Fruit fly (Drosophila melanogaster) whole organism, embryonic: ENCODE results near the gene CG34248.

Source experiments
- ATbp ChIP-seq: fragments of 200-800 bp; sonication (Bioruptor generic); optimal IDR thresholded peaks from 2 replicates; lab custom pipeline; 2017; ENCODE audit warnings: missing biosample characterization, mild to moderate bottlenecking, missing genetic modification characterization, missing genetic modification reagents
- Atf-2 ChIP-seq: fragments of 200-800 bp; sonication (Bioruptor generic); optimal IDR thresholded peaks from 2 replicates; lab custom pipeline; 2016; ENCODE audit warnings: missing biosample characterization, missing genetic modification characterization
- Atf6 ChIP-seq: fragments of 200-800 bp; sonication (Bioruptor generic); IDR thresholded peaks from 2 replicates; pipeline ENCODE4 v1.3.6; 2022; ENCODE audit warnings: missing biosample characterization, missing genetic modification characterization
- CG10366 ChIP-seq: fragments of 200-800 bp; sonication (Bioruptor generic); IDR thresholded peaks from 2 replicates; pipeline ENCODE4 v1.3.6; 2022; ENCODE audit warnings: missing biosample characterization, missing genetic modification characterization
- CG11085 ChIP-seq: fragments of 200-800 bp; sonication (Bioruptor generic); IDR thresholded peaks from 2 replicates; pipeline ENCODE4 v1.3.6; 2022; ENCODE audit warnings: missing biosample characterization, missing genetic modification characterization
- CG11504 ChIP-seq: fragments of 200-800 bp; sonication (Bioruptor generic); optimal IDR thresholded peaks from 3 replicates; lab custom pipeline; 2019; ENCODE audit warnings: missing biosample characterization, mild to moderate bottlenecking, missing genetic modification characterization, moderate library complexity
- CG11695 ChIP-seq: fragments of 200-800 bp; sonication (Bioruptor generic); IDR thresholded peaks from 3 replicates; pipeline ENCODE4 v1.3.6; 2022; ENCODE audit warnings: missing biosample characterization, missing genetic modification characterization
- CG14441 ChIP-seq: fragments of 200-800 bp; sonication (Bioruptor generic); IDR thresholded peaks from 2 replicates; pipeline ENCODE4 v1.3.6; 2022; ENCODE audit warnings: missing biosample characterization, missing genetic modification characterization
- CG18619 ChIP-seq: fragments of 200-800 bp; sonication (Bioruptor generic); optimal IDR thresholded peaks from 3 replicates; lab custom pipeline; 2017; ENCODE audit warnings: missing biosample characterization, mild to moderate bottlenecking, missing genetic modification characterization
- CG2199 ChIP-seq: fragments of 200-800 bp; sonication (Bioruptor generic); IDR thresholded peaks from 3 replicates; pipeline ENCODE4 v1.3.6; 2022; ENCODE audit warnings: missing biosample characterization, missing genetic modification characterization
- CG2889 ChIP-seq: fragments of 200-800 bp; sonication (Bioruptor generic); IDR thresholded peaks from 3 replicates; pipeline ENCODE4 v1.3.6; 2022; ENCODE audit warnings: missing biosample characterization, missing genetic modification characterization
- CG30403 ChIP-seq: fragments of 200-800 bp; sonication (Bioruptor generic); optimal IDR thresholded peaks from 3 replicates; lab custom pipeline; 2016; ENCODE audit warnings: missing biosample characterization, missing genetic modification characterization
- CG31441 ChIP-seq: fragments of 200-800 bp; sonication (Bioruptor generic); IDR thresholded peaks from 2 replicates; pipeline ENCODE4 v1.3.6; 2022; ENCODE audit warnings: missing biosample characterization, missing genetic modification characterization
- CG32767 ChIP-seq: fragments of 200-800 bp; sonication (Bioruptor generic); IDR thresholded peaks from 2 replicates; pipeline ENCODE4 v1.3.6; 2022; ENCODE audit warnings: missing biosample characterization, missing genetic modification characterization
- CG33213 ChIP-seq: fragments of 200-800 bp; sonication (Bioruptor generic); optimal IDR thresholded peaks from 3 replicates; lab custom pipeline; 2016; ENCODE audit warnings: missing biosample characterization, missing genetic modification characterization
- CG3847 ChIP-seq: fragments of 200-800 bp; sonication (Bioruptor generic); IDR thresholded peaks from 2 replicates; pipeline ENCODE4 v1.3.6; 2022; ENCODE audit warnings: missing biosample characterization, missing genetic modification characterization
- CG3995 ChIP-seq: fragments of 200-800 bp; sonication (Bioruptor generic); optimal IDR thresholded peaks from 3 replicates; lab custom pipeline; 2016; ENCODE audit warnings: missing biosample characterization, missing genetic modification characterization
- CG4707 ChIP-seq: fragments of 200-800 bp; sonication (Bioruptor generic); optimal IDR thresholded peaks from 2 replicates; lab custom pipeline; 2018; ENCODE audit warnings: missing biosample characterization, mild to moderate bottlenecking, missing genetic modification characterization, moderate library complexity
- CG7357 ChIP-seq: fragments of 200-800 bp; sonication (Bioruptor generic); IDR thresholded peaks from 3 replicates; pipeline ENCODE4 v1.3.6; 2022; ENCODE audit warnings: missing biosample characterization, missing genetic modification characterization
- CG7839 ChIP-seq: fragments of 200-800 bp; sonication (Bioruptor generic); optimal IDR thresholded peaks from 3 replicates; lab custom pipeline; 2018; ENCODE audit warnings: missing biosample characterization, mild to moderate bottlenecking, missing genetic modification characterization, moderate library complexity
- CG7928 ChIP-seq: fragments of 200-800 bp; sonication (Bioruptor generic); optimal IDR thresholded peaks from 2 replicates; lab custom pipeline; 2017; ENCODE audit warnings: missing biosample characterization, mild to moderate bottlenecking, missing genetic modification characterization
- CG9437 ChIP-seq: fragments of 200-800 bp; sonication (Bioruptor generic); optimal IDR thresholded peaks from 2 replicates; lab custom pipeline; 2018; ENCODE audit warnings: missing biosample characterization, mild to moderate bottlenecking, missing genetic modification characterization
- CG9797 ChIP-seq: fragments of 200-800 bp; sonication (Bioruptor generic); optimal IDR thresholded peaks from 3 replicates; lab custom pipeline; 2018; ENCODE audit warnings: missing biosample characterization, mild to moderate bottlenecking, missing genetic modification characterization
- CHES-1-like ChIP-seq: fragments of 200-800 bp; sonication (Bioruptor generic); optimal IDR thresholded peaks from 2 replicates; lab custom pipeline; 2016; ENCODE audit warnings: missing biosample characterization, missing genetic modification characterization
- D ChIP-seq, 2 experiments: fragments of 200-800 bp in 1 of 2; fragments of >200 bp in 1 of 2; sonication (Bioruptor generic) in 1 of 2; optimal IDR thresholded peaks; 2 replicates in 1 of 2; 3 replicates in 1 of 2; lab custom pipeline; 2017; ENCODE audit warnings: mild to moderate bottlenecking in 1 of 2, missing biosample characterization in 1 of 2, missing genetic modification characterization in 1 of 2, missing genetic modification reagents in 1 of 2
- D19B ChIP-seq: fragments of 200-800 bp; sonication (Bioruptor generic); optimal IDR thresholded peaks from 2 replicates; lab custom pipeline; 2017; ENCODE audit warnings: missing biosample characterization, mild to moderate bottlenecking, missing genetic modification characterization
- Drgx ChIP-seq: fragments of 200-800 bp; sonication (Bioruptor generic); IDR thresholded peaks from 2 replicates; pipeline ENCODE4 v1.3.6; 2022; ENCODE audit warnings: missing biosample characterization, missing genetic modification characterization
- Ets65A ChIP-seq: fragments of 200-800 bp; sonication (Bioruptor generic); peaks from one replicate; lab custom pipeline; 2016; ENCODE audit warnings: missing biosample characterization, missing genetic modification characterization
- HmgD ChIP-seq: fragments of 200-800 bp; sonication (Bioruptor generic); optimal IDR thresholded peaks from 3 replicates; lab custom pipeline; 2016; ENCODE audit warnings: missing biosample characterization, missing genetic modification characterization
- Nf-YC ChIP-seq: fragments of 200-800 bp; optimal IDR thresholded peaks from 3 replicates; lab custom pipeline; 2019; ENCODE audit warnings: missing biosample characterization, mild to moderate bottlenecking, missing genetic modification characterization, moderate library complexity
- Ptx1 ChIP-seq: fragments of 200-800 bp; sonication (Bioruptor generic); IDR thresholded peaks from 2 replicates; pipeline ENCODE4 v1.3.6; 2022; ENCODE audit warnings: missing biosample characterization, missing genetic modification characterization
- Rfx ChIP-seq: fragments of 200-800 bp; sonication (Bioruptor generic); IDR thresholded peaks from 2 replicates; pipeline ENCODE4 v1.3.6; 2022; ENCODE audit warnings: missing biosample characterization, missing genetic modification characterization
- Sox100B ChIP-seq: fragments of 200-800 bp; sonication (Bioruptor generic); optimal IDR thresholded peaks from 3 replicates; lab custom pipeline; 2018; ENCODE audit warnings: missing biosample characterization, mild to moderate bottlenecking, missing genetic modification characterization
- Spps ChIP-seq: fragments of 200-800 bp; sonication (Bioruptor generic); optimal IDR thresholded peaks from 2 replicates; lab custom pipeline; 2018; ENCODE audit warnings: missing biosample characterization, mild to moderate bottlenecking, missing genetic modification characterization
- Stat92E ChIP-seq, 3 experiments: fragments of >200 bp in 2 of 3; fragments of 200-800 bp in 1 of 3; sonication (Bioruptor generic) in 1 of 3; optimal IDR thresholded peaks; 2 replicates each; lab custom pipeline; 2017 to 2019; ENCODE audit warnings: missing biosample characterization in 3 of 3, missing genetic modification characterization in 3 of 3, mild to moderate bottlenecking in 1 of 3, moderate library complexity in 1 of 3
- cad ChIP-seq: fragments of >200 bp; optimal IDR thresholded peaks from 2 replicates; lab custom pipeline; 2017; ENCODE audit warnings: missing biosample characterization, missing genetic modification characterization
- dati ChIP-seq: fragments of 200-800 bp; sonication (Bioruptor generic); IDR thresholded peaks from 2 replicates; pipeline ENCODE4 v1.3.6; 2022; ENCODE audit warnings: missing biosample characterization, missing genetic modification characterization
- en ChIP-seq: fragments of 200-800 bp; sonication (Bioruptor generic); optimal IDR thresholded peaks from 2 replicates; lab custom pipeline; 2016; ENCODE audit warnings: missing biosample characterization, missing genetic modification characterization
- esg ChIP-seq: fragments of 200-800 bp; sonication (Bioruptor generic); conservative IDR thresholded peaks from 2 replicates; pipeline ENCODE4 v1.3.6; 2022; ENCODE audit warnings: missing biosample characterization, missing genetic modification characterization
- hkb ChIP-seq, 2 experiments: fragments of 200-800 bp in 1 of 2; fragments of >200 bp in 1 of 2; sonication (Bioruptor generic) in 1 of 2; IDR thresholded peaks in 1 of 2; optimal IDR thresholded peaks in 1 of 2; 2 replicates each; pipeline versions ENCODE4 v1.3.6 to Lab custom; 2017 to 2022; ENCODE audit warnings: missing biosample characterization in 1 of 2, missing genetic modification characterization in 1 of 2
- kay ChIP-seq: fragments of 200-800 bp; sonication (Bioruptor generic); optimal IDR thresholded peaks from 2 replicates; lab custom pipeline; 2016; ENCODE audit warnings: missing biosample characterization, missing genetic modification characterization
- kni ChIP-seq: fragments of 200-800 bp; sonication (Bioruptor generic); optimal IDR thresholded peaks from 3 replicates; lab custom pipeline; 2017; ENCODE audit warnings: mild to moderate bottlenecking, missing biosample characterization, missing genetic modification reagents, missing genetic modification characterization
- mld ChIP-seq: fragments of 200-800 bp; sonication (Bioruptor generic); IDR thresholded peaks from 3 replicates; pipeline ENCODE4 v1.3.6; 2022; ENCODE audit warnings: missing biosample characterization, missing genetic modification characterization; ENCODE audit not compliant: partially characterized antibody
- nerfin-1 ChIP-seq: fragments of 200-800 bp; sonication (Bioruptor generic); optimal IDR thresholded peaks from 3 replicates; lab custom pipeline; 2019; ENCODE audit warnings: missing biosample characterization, mild to moderate bottlenecking, missing genetic modification characterization, moderate library complexity
- pb ChIP-seq: fragments of 200-800 bp; sonication (Bioruptor generic); optimal IDR thresholded peaks from 3 replicates; lab custom pipeline; 2016; ENCODE audit warnings: missing biosample characterization, missing genetic modification characterization
- prd ChIP-seq, 3 experiments: fragments of >200 bp in 2 of 3; fragments of 200-800 bp in 1 of 3; sonication (Bioruptor generic) in 1 of 3; optimal IDR thresholded peaks in 2 of 3; IDR thresholded peaks in 1 of 3; 2 replicates in 2 of 3; 3 replicates in 1 of 3; pipeline versions ENCODE4 v1.3.6 to Lab custom; 2017 to 2022; ENCODE audit warnings: missing biosample characterization in 1 of 3, missing genetic modification characterization in 1 of 3
- pzg ChIP-seq: fragments of 200-800 bp; sonication (Bioruptor generic); optimal IDR thresholded peaks from 3 replicates; lab custom pipeline; 2018; ENCODE audit warnings: missing biosample characterization, mild to moderate bottlenecking, missing genetic modification characterization, moderate library complexity
- scrt ChIP-seq: fragments of 200-800 bp; sonication (Bioruptor generic); optimal IDR thresholded peaks from 2 replicates; lab custom pipeline; 2018; ENCODE audit warnings: missing biosample characterization, mild to moderate bottlenecking, missing genetic modification characterization, moderate library complexity
- twi ChIP-seq: fragments of 200-800 bp; optimal IDR thresholded peaks from 2 replicates; lab custom pipeline; 2019; ENCODE audit warnings: missing biosample characterization, mild to moderate bottlenecking, missing genetic modification characterization, moderate library complexity
- tx ChIP-seq: fragments of 200-800 bp; sonication (Bioruptor generic); optimal IDR thresholded peaks from 2 replicates; lab custom pipeline; 2016; ENCODE audit warnings: missing biosample characterization, missing genetic modification characterization

The CG34248 gene

dm6 chr3L:16289067-16289466 is 18.4 kb upstream of the CG34248 start (continued):
- no peak for TF ChIP-seq ATbp (GFP tag; lab: Kevin White, UChicago)
- no peak for TF ChIP-seq Ets65A (GFP tag; lab: Kevin White, UChicago)
- TF ChIP-seq CG32767 (GFP tag; lab: Robert Waterston, UW): peak; percentile 46; the same call in 1 of the 2 replicates
- no peak for TF ChIP-seq CG3847 (GFP tag; lab: Robert Waterston, UW)
- TF ChIP-seq tx (GFP tag; lab: Kevin White, UChicago): no peak
- peak; percentile 38; the same call in 1 of the 2 replicates for TF ChIP-seq Atf6 (GFP tag; lab: Robert Waterston, UW)
- no peak for TF ChIP-seq Stat92E (GFP tag; optimal IDR thresholded peaks at IDR 0.05; lab: Kevin White, UChicago)
- no peak for TF ChIP-seq CG33213 (GFP tag; lab: Kevin White, UChicago)
- TF ChIP-seq CG10366 (GFP tag; lab: Robert Waterston, UW): no peak; the same call in 1 of the 2 replicates
- TF ChIP-seq D (optimal IDR thresholded peaks at IDR 0.05; lab: Kevin White, UChicago): no peak
- no peak for TF ChIP-seq D (GFP tag; optimal IDR thresholded peaks at IDR 0.05; lab: Kevin White, UChicago)
- no peak for TF ChIP-seq CG31441 (GFP tag; lab: Robert Waterston, UW)
- no peak for TF ChIP-seq Nf-YC
- no peak for TF ChIP-seq pzg (GFP tag; lab: Kevin White, UChicago)
- 0 out of 3 replicates have a peak, but pooled peaks have one; percentile 27 for TF ChIP-seq CG11695
- TF ChIP-seq Drgx (GFP tag; lab: Robert Waterston, UW): no peak
- TF ChIP-seq CG11085 (GFP tag; lab: Robert Waterston, UW): no peak
- no peak for TF ChIP-seq D19B (GFP tag; lab: Kevin White, UChicago)
- TF ChIP-seq dati (GFP tag; lab: Robert Waterston, UW): no peak
- TF ChIP-seq CG4707 (GFP tag; lab: Kevin White, UChicago): no peak
- no peak for TF ChIP-seq kni (GFP tag; lab: Kevin White, UChicago)
- TF ChIP-seq CG30403 (GFP tag; lab: Kevin White, UChicago): peak; percentile 48
- TF ChIP-seq Sox100B (GFP tag; lab: Kevin White, UChicago): no peak
- peak; percentile 39 for TF ChIP-seq CG7839 (tag; lab: Kevin White, UChicago)
- TF ChIP-seq CG9437: peak; percentile 25
- no peak for TF ChIP-seq CG7928 (GFP tag; lab: Kevin White, UChicago)
- 0 out of 2 replicates have a peak, but pooled peaks have one; percentile 43 for TF ChIP-seq Ptx1
- TF ChIP-seq nerfin-1 (tag; lab: Kevin White, UChicago): no peak
- no peak for TF ChIP-seq pb
- no peak for TF ChIP-seq CG2889
- TF ChIP-seq Spps (tag; lab: Kevin White, UChicago): no peak
- TF ChIP-seq CG3995: no peak
- TF ChIP-seq hkb (optimal IDR thresholded peaks at IDR 0.05; lab: Kevin White, UChicago): no peak
- peak; percentile 66 for TF ChIP-seq hkb (GFP tag; IDR thresholded peaks at IDR 0.05; lab: Robert Waterston, UW)
- TF ChIP-seq CG14441 (GFP tag; lab: Robert Waterston, UW): peak; percentile 33; the same call in 1 of the 2 replicates
- TF ChIP-seq CG2199: no peak
- TF ChIP-seq CG11504 (tag; lab: Kevin White, UChicago): no peak
- TF ChIP-seq mld (GFP tag; lab: Robert Waterston, UW): no peak
- no peak for TF ChIP-seq en (GFP tag; lab: Kevin White, UChicago)
- no peak for TF ChIP-seq kay (GFP tag; lab: Kevin White, UChicago)
- TF ChIP-seq CG9797 (GFP tag; lab: Kevin White, UChicago): no peak
- no peak for TF ChIP-seq CHES-1-like (GFP tag; lab: Kevin White, UChicago)
- no peak for TF ChIP-seq twi (tag; lab: Kevin White, UChicago)
- TF ChIP-seq CG18619 (GFP tag; lab: Kevin White, UChicago): no peak
- TF ChIP-seq cad (GFP tag; lab: Kevin White, UChicago): no peak
- 0 out of 3 replicates have a peak, but pooled peaks have one; percentile 21 for TF ChIP-seq CG7357 (GFP tag; lab: Robert Waterston, UW)
- TF ChIP-seq esg (GFP tag; lab: Robert Waterston, UW): peak; percentile 64; the same call in 1 of the 2 replicates
- no peak for TF ChIP-seq scrt (GFP tag; lab: Kevin White, UChicago)
- no peak for TF ChIP-seq HmgD (GFP tag; lab: Kevin White, UChicago)
- TF ChIP-seq prd (optimal IDR thresholded peaks at IDR 0.05; lab: Kevin White, UChicago): no peak
- TF ChIP-seq prd (GFP tag; IDR thresholded peaks at IDR 0.05; lab: Robert Waterston, UW): peak; percentile 38; the same call in 1 of the 3 replicates
- peak; percentile 38; the same call in 1 of the 2 replicates for TF ChIP-seq Rfx (GFP tag; lab: Robert Waterston, UW)
- no peak for TF ChIP-seq Atf-2 (GFP tag; lab: Kevin White, UChicago)
